Worm (Caenorhabditis elegans): ENCODE measurements around the gene W08F4.13.

DNA sequence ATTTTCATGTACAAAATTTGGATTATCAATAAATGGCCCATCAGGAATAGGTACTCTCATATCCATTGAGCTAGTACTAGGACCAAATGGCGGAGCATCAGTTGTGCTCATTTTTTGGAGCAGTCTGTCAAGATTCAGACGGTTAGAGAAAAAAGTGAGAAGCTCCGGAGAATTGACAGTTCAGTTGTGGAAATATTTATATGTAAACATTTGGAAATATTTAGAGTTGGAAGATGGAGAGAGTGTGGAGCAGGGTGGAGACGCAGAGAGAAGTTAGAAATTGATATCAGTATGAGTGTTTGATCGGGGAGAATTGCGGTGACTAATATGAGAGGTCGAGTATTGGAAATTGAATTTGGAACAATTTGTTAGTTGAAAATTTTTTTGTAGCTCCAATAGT lies 36.5 kb downstream of the W08F4.13 start:
- TF ChIP-seq ztf-23 (GFP tag; IDR thresholded peaks at IDR 0.05) (no peak), ztf-29 (GFP tag; IDR thresholded peaks at IDR 0.05) (no peak)
